Worm (Caenorhabditis elegans): ENCODE results near the gene dlc-2.

dlc-2 gene

ce11 chrIV:12111477-12111876, at the start of gene dlc-2:
Gene dlc-2, minus strand, starts transcription at chrIV:12111577.
- no peak for TF ChIP-seq Y53G8AR.9 (GFP tag; conservative IDR thresholded peaks at IDR 0.05)
- no peak for TF ChIP-seq K12H6.12 (tag; optimal IDR thresholded peaks at IDR 0.05)
- no peak for TF ChIP-seq tlf-1 (GFP tag; optimal IDR thresholded peaks at IDR 0.05)
- TF ChIP-seq D2030.7 (GFP tag; IDR thresholded peaks at IDR 0.05), result no peak
- no peak for TF ChIP-seq unc-130 (GFP tag; optimal IDR thresholded peaks at IDR 0.05)
- TF ChIP-seq bed-2 (GFP tag; IDR thresholded peaks at IDR 0.05), result no peak
- no peak for TF ChIP-seq somi-1 (GFP tag; optimal IDR thresholded peaks at IDR 0.05)
- TF ChIP-seq nfya-1 (tag; optimal IDR thresholded peaks at IDR 0.05; ENCODE audit: borderline replicate concordance, insufficient read depth), result no peak
- no peak for TF ChIP-seq tbx-9 (tag; optimal IDR thresholded peaks at IDR 0.05; ENCODE audit: borderline replicate concordance)
- no peak for TF ChIP-seq ceh-40 (GFP tag; IDR thresholded peaks at IDR 0.05)
- no peak for TF ChIP-seq egl-18 (GFP tag; IDR thresholded peaks at IDR 0.05)
- no peak for TF ChIP-seq K11D2.4 (GFP tag; IDR thresholded peaks at IDR 0.05)
- no peak for TF ChIP-seq F57A8.1 (GFP tag; optimal IDR thresholded peaks at IDR 0.05)
- TF ChIP-seq attf-6 (GFP tag; IDR thresholded peaks at IDR 0.05), result no peak
- TF ChIP-seq akir-1 (GFP tag; optimal IDR thresholded peaks at IDR 0.05), result no peak
- no peak for TF ChIP-seq mel-28 (tag; optimal IDR thresholded peaks at IDR 0.05; ENCODE audit: borderline replicate concordance)
- TF ChIP-seq chd-7 (tag; optimal IDR thresholded peaks at IDR 0.05), result no peak
- no peak for TF ChIP-seq ets-4 (GFP tag; optimal IDR thresholded peaks at IDR 0.05)
- TF ChIP-seq let-607 (tag; optimal IDR thresholded peaks at IDR 0.05), result no peak
- no peak for TF ChIP-seq Y95B8A.8 (GFP tag; IDR thresholded peaks at IDR 0.05)

DNA sequence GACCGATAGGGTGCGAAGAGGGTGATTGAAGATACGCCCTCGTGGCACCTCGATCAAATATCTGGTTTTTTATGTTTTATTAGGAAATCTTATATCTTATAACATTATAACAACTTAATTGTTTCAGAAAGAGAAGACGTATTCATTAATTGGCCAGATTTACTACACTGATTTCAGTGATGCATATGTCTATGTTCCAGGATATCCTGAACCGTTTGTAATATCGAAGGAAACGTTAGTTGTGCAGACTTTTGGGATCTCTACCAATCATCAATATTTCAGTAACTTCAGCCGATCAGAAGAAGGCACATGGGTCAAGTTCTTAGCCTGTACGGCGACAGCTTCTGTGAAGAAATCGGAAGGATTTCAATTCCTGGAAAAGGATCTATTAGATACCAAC, 49.0 kb upstream of the dlc-2 start:
- TF ChIP-seq him-1 (tag; optimal IDR thresholded peaks at IDR 0.05), result no peak
- TF ChIP-seq Y79H2A.3 (GFP tag; conservative IDR thresholded peaks at IDR 0.05), result no peak
- no peak for TF ChIP-seq F49E8.2 (tag; optimal IDR thresholded peaks at IDR 0.05; ENCODE audit: insufficient read depth)
- TF ChIP-seq tlf-1 (GFP tag; optimal IDR thresholded peaks at IDR 0.05), result no peak
- no peak for TF ChIP-seq snpc-1.3 (tag; optimal IDR thresholded peaks at IDR 0.05; ENCODE audit: insufficient read depth)
- TF ChIP-seq athp-1 (tag; optimal IDR thresholded peaks at IDR 0.05), result no peak
- TF ChIP-seq akir-1 (GFP tag; optimal IDR thresholded peaks at IDR 0.05), result no peak
- TF ChIP-seq T26A5.8 (tag; optimal IDR thresholded peaks at IDR 0.05), result no peak
- TF ChIP-seq nfya-2 (GFP tag; IDR thresholded peaks at IDR 0.05), result no peak
- no peak for TF ChIP-seq ceh-27 (GFP tag; optimal IDR thresholded peaks at IDR 0.05)
- no peak for TF ChIP-seq F57C9.4 (tag; optimal IDR thresholded peaks at IDR 0.05)
- TF ChIP-seq F22D6.2 (tag; optimal IDR thresholded peaks at IDR 0.05), result no peak
- TF ChIP-seq C17E4.6 (GFP tag; IDR thresholded peaks at IDR 0.05), result no peak
- TF ChIP-seq madf-6 (GFP tag; IDR thresholded peaks at IDR 0.05), result no peak
- TF ChIP-seq Y53G8AR.9 (GFP tag; conservative IDR thresholded peaks at IDR 0.05), result no peak
- no peak for TF ChIP-seq ceh-100 (GFP tag; IDR thresholded peaks at IDR 0.05)

DNA sequence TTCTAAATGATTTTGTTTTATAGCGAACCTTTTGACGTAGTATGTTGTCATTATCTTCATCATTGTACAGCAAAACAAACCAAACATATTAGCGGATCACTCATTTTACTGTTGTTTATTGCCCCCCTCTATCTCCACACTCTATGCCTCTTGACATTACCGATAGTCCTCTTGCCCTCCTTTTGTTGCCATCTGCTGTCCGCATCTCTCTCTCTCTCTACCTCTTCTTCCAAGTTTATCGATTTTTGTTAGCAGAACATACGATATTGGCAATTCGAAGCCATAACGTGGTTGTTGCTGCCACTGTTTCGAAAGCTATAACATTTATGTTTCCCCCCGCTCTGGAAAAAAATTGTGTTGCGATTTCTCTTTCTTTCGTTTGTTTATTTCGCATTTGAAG, 46.5 kb upstream of the dlc-2 start:
- TF ChIP-seq lag-1 (GFP tag; IDR thresholded peaks at IDR 0.05), result no peak
- no peak for TF ChIP-seq aptf-3 (GFP tag; IDR thresholded peaks at IDR 0.05)
- no peak for TF ChIP-seq F22D6.2 (tag; optimal IDR thresholded peaks at IDR 0.05)
- no peak for TF ChIP-seq B0336.3 (GFP tag; IDR thresholded peaks at IDR 0.05)
- no peak for TF ChIP-seq K12H6.12 (tag; optimal IDR thresholded peaks at IDR 0.05)
- no peak for TF ChIP-seq tbp1 (GFP tag; optimal IDR thresholded peaks at IDR 0.05)
- no peak for TF ChIP-seq nhr-27 (tag; optimal IDR thresholded peaks at IDR 0.05)
- TF ChIP-seq aptf-2 (GFP tag; conservative IDR thresholded peaks at IDR 0.05), result no peak
- no peak for TF ChIP-seq F37B4.10 (GFP tag; IDR thresholded peaks at IDR 0.05)
- no peak for TF ChIP-seq hlh-12 (tag; optimal IDR thresholded peaks at IDR 0.05)
- TF ChIP-seq ceh-27 (GFP tag; optimal IDR thresholded peaks at IDR 0.05), result no peak
- no peak for TF ChIP-seq pbrm-1 (GFP tag; IDR thresholded peaks at IDR 0.05)
- no peak for TF ChIP-seq lin-26 (GFP tag; IDR thresholded peaks at IDR 0.05)

Data from whole organism, young adult.